Worm (Caenorhabditis elegans) whole organism, L4 larva: ENCODE measurements around the gene C06E1.9.
A peak's percentile ranks its signal among the peaks of the same experiment; 100 is the strongest.

Source experiments
- F37D6.2 ChIP-seq: sonication (generic microtip); optimal IDR thresholded peaks from 2 replicates; lab custom pipeline; 2016; ENCODE audit warnings: mild to moderate bottlenecking, missing genetic modification characterization, missing compliant biosample characterization
- F49E8.2 ChIP-seq: sonication (generic microtip); optimal IDR thresholded peaks from 2 replicates; lab custom pipeline; 2016; ENCODE audit warnings: missing compliant biosample characterization, mild to moderate bottlenecking, missing genetic modification characterization, borderline replicate concordance
- T20F7.1 ChIP-seq: fragments of 200-800 bp; sonication (Bioruptor generic); optimal IDR thresholded peaks from 2 replicates; lab custom pipeline; 2018; ENCODE audit warnings: mild to moderate bottlenecking, missing genetic modification characterization, missing compliant biosample characterization
- Y75B8A.6 ChIP-seq: fragments of 200-800 bp; sonication (Bioruptor generic); IDR thresholded peaks from 2 replicates; pipeline ENCODE4 v1.3.6; 2022; ENCODE audit warnings: missing genetic modification reagents, missing genetic modification characterization, missing compliant biosample characterization
- aha-1 ChIP-seq: fragments of 150-350 bp; peaks from one replicate; lab custom pipeline; 2014; ENCODE audit warnings: missing biosample characterization, missing genetic modification characterization
- arid-1 ChIP-seq: fragments of 200-800 bp; sonication (Bioruptor generic); conservative IDR thresholded peaks from 2 replicates; pipeline ENCODE4 v1.3.6; 2022; ENCODE audit warnings: missing genetic modification reagents, missing genetic modification characterization, missing compliant biosample characterization
- ceh-20 ChIP-seq: fragments of 200-800 bp; sonication (Bioruptor generic); IDR thresholded peaks from 2 replicates; pipeline ENCODE4 v1.3.6; 2022; ENCODE audit warnings: missing genetic modification reagents, missing genetic modification characterization, missing compliant biosample characterization
- ceh-28 ChIP-seq: fragments of 150-350 bp; optimal IDR thresholded peaks from 2 replicates; lab custom pipeline; 2014; ENCODE audit warnings: missing biosample characterization, missing genetic modification reagents, missing genetic modification characterization
- ctbp-1 ChIP-seq: fragments of 200-800 bp; sonication (Bioruptor generic); IDR thresholded peaks from 2 replicates; pipeline ENCODE4 v1.3.6; 2022; ENCODE audit warnings: missing genetic modification reagents, missing genetic modification characterization, missing compliant biosample characterization
- daf-16 ChIP-seq, 3 experiments: sonication (generic microtip); optimal IDR thresholded peaks; 2 replicates each; lab custom pipeline; 2016 to 2017; ENCODE audit warnings: missing genetic modification characterization in 3 of 3, missing genetic modification reagents in 3 of 3, mild to moderate bottlenecking in 2 of 3, missing compliant biosample characterization in 2 of 3, missing biosample characterization in 1 of 3, moderate library complexity in 1 of 3
- duxl-1 ChIP-seq: sonication (generic microtip); optimal IDR thresholded peaks from 2 replicates; lab custom pipeline; 2016; ENCODE audit warnings: mild to moderate bottlenecking, missing genetic modification characterization, moderate library complexity, missing compliant biosample characterization; ENCODE audit not compliant: poor library complexity
- dve-1 ChIP-seq: sonication (generic microtip); optimal IDR thresholded peaks from 2 replicates; lab custom pipeline; 2017; ENCODE audit warnings: antibody characterized with exemption, mild to moderate bottlenecking, missing genetic modification characterization, missing compliant biosample characterization; ENCODE audit not compliant: insufficient read depth
- hif-1 ChIP-seq, 2 experiments: sonication (generic microtip); optimal IDR thresholded peaks; 2 replicates each; lab custom pipeline; 2016 to 2017; ENCODE audit warnings: missing compliant biosample characterization in 2 of 2, missing genetic modification characterization in 2 of 2, missing genetic modification reagents in 2 of 2, missing genotype in 2 of 2, mild to moderate bottlenecking in 1 of 2
- hlh-30 ChIP-seq: sonication (generic microtip); optimal IDR thresholded peaks from 2 replicates; lab custom pipeline; 2017; ENCODE audit warnings: antibody characterized with exemption, mild to moderate bottlenecking, missing genetic modification characterization, missing compliant biosample characterization; ENCODE audit not compliant: insufficient read depth
- hmg-1.1 ChIP-seq: fragments of 200-800 bp; sonication (Bioruptor generic); IDR thresholded peaks from 2 replicates; pipeline ENCODE4 v1.3.6; 2022; ENCODE audit warnings: missing genetic modification reagents, missing genetic modification characterization, missing compliant biosample characterization
- jun-1 ChIP-seq: fragments of 150-350 bp; optimal IDR thresholded peaks from 2 replicates; lab custom pipeline; 2014; ENCODE audit warnings: missing biosample characterization, missing genetic modification reagents, missing genetic modification characterization
- lin-13 ChIP-seq: fragments of 150-350 bp; optimal IDR thresholded peaks from 2 replicates; lab custom pipeline; 2014; ENCODE audit warnings: missing biosample characterization, missing genetic modification reagents, missing genetic modification characterization
- lin-39 ChIP-seq: fragments of 150-350 bp; optimal IDR thresholded peaks from 2 replicates; lab custom pipeline; 2014; ENCODE audit warnings: missing biosample characterization, missing genetic modification reagents, missing genetic modification characterization
- lir-3 ChIP-seq: sonication (generic microtip); optimal IDR thresholded peaks from 2 replicates; lab custom pipeline; 2016; ENCODE audit warnings: mild to moderate bottlenecking, missing genetic modification characterization, missing compliant biosample characterization
- lsy-2 ChIP-seq, 2 experiments: fragments of 150-350 bp in 1 of 2; sonication (generic microtip) in 1 of 2; optimal IDR thresholded peaks; 2 replicates each; lab custom pipeline; 2014 to 2017; ENCODE audit warnings: missing biosample characterization in 2 of 2, missing genetic modification characterization in 2 of 2
- madf-9 ChIP-seq: fragments of 200-800 bp; sonication (Bioruptor generic); conservative IDR thresholded peaks from 2 replicates; pipeline ENCODE4 v1.3.6; 2022; ENCODE audit warnings: missing genetic modification reagents, missing genetic modification characterization, missing compliant biosample characterization
- mdl-1 ChIP-seq, 2 experiments: fragments of 150-350 bp in 1 of 2; sonication (generic microtip) in 1 of 2; optimal IDR thresholded peaks; 2 replicates each; lab custom pipeline; 2014 to 2017; ENCODE audit warnings: missing biosample characterization in 2 of 2, missing genetic modification characterization in 2 of 2
- mep-1 ChIP-seq: fragments of 150-350 bp; sonication (generic microtip); optimal IDR thresholded peaks from 3 replicates; lab custom pipeline; 2014; ENCODE audit warnings: missing biosample characterization, missing genetic modification characterization
- mxl-3 ChIP-seq: fragments of 200-800 bp; sonication (Bioruptor generic); optimal IDR thresholded peaks from 2 replicates; lab custom pipeline; 2018; ENCODE audit warnings: mild to moderate bottlenecking, missing genetic modification characterization, missing compliant biosample characterization
- nhr-10 ChIP-seq: fragments of 150-350 bp; optimal IDR thresholded peaks from 2 replicates; lab custom pipeline; 2014; ENCODE audit warnings: missing biosample characterization, missing genetic modification characterization
- nhr-102 ChIP-seq: sonication (generic microtip); optimal IDR thresholded peaks from 2 replicates; lab custom pipeline; 2016; ENCODE audit warnings: mild to moderate bottlenecking, missing genetic modification characterization, moderate library complexity, missing compliant biosample characterization
- nhr-76 ChIP-seq: fragments of 150-350 bp; optimal IDR thresholded peaks from 2 replicates; lab custom pipeline; 2014; ENCODE audit warnings: missing biosample characterization, missing genetic modification characterization
- nhr-77 ChIP-seq: fragments of 150-350 bp; optimal IDR thresholded peaks from 2 replicates; lab custom pipeline; 2014; ENCODE audit warnings: missing biosample characterization, missing genetic modification characterization
- pha-4 ChIP-seq, 2 experiments: fragments of 150-350 bp in 1 of 2; fragments of 200-800 bp in 1 of 2; sonication (Bioruptor generic) in 1 of 2; IDR thresholded peaks in 1 of 2; optimal IDR thresholded peaks in 1 of 2; 2 replicates each; pipeline versions ENCODE4 v1.3.6 to Lab custom; 2014 to 2022; ENCODE audit warnings: missing genetic modification characterization in 2 of 2, missing genetic modification reagents in 2 of 2, missing biosample characterization in 1 of 2, missing compliant biosample characterization in 1 of 2
- rbr-2 ChIP-seq: sonication (generic microtip); optimal IDR thresholded peaks from 2 replicates; lab custom pipeline; 2016; ENCODE audit warnings: missing genotype, missing genetic modification characterization, missing compliant biosample characterization
- skn-1 ChIP-seq: fragments of 150-350 bp; optimal IDR thresholded peaks from 2 replicates; lab custom pipeline; 2014; ENCODE audit warnings: missing biosample characterization, missing genetic modification characterization
- tag-97 ChIP-seq: fragments of 200-800 bp; sonication (Bioruptor generic); IDR thresholded peaks from 2 replicates; pipeline ENCODE4 v1.3.6; 2022; ENCODE audit warnings: missing genetic modification characterization, missing compliant biosample characterization
- tra-1 ChIP-seq: fragments of 200-800 bp; sonication (Bioruptor generic); IDR thresholded peaks from 2 replicates; pipeline ENCODE4 v1.3.6; 2022; ENCODE audit warnings: missing genetic modification reagents, missing genetic modification characterization, missing compliant biosample characterization
- unc-62 ChIP-seq, 3 experiments: fragments of 150-350 bp in 1 of 3; sonication (generic microtip); optimal IDR thresholded peaks in 2 of 3; peaks in 1 of 3; 1 replicate in 1 of 3; 2 replicates in 2 of 3; lab custom pipeline; 2014 to 2017; ENCODE audit warnings: missing biosample characterization in 3 of 3, missing genetic modification characterization in 3 of 3, missing genetic modification reagents in 3 of 3, missing genotype in 1 of 3
- vab-7 ChIP-seq: fragments of 200-800 bp; sonication (Bioruptor generic); IDR thresholded peaks from 2 replicates; pipeline ENCODE4 v1.3.6; 2022; ENCODE audit warnings: missing genetic modification reagents, missing genetic modification characterization, missing compliant biosample characterization
- zip-2 ChIP-seq: fragments of 150-350 bp; optimal IDR thresholded peaks from 2 replicates; lab custom pipeline; 2014; ENCODE audit warnings: missing biosample characterization, missing genetic modification characterization
- ztf-7 ChIP-seq: fragments of 150-350 bp; optimal IDR thresholded peaks from 2 replicates; lab custom pipeline; 2014; ENCODE audit warnings: missing biosample characterization, missing genetic modification characterization

The C06E1.9 gene

DNA sequence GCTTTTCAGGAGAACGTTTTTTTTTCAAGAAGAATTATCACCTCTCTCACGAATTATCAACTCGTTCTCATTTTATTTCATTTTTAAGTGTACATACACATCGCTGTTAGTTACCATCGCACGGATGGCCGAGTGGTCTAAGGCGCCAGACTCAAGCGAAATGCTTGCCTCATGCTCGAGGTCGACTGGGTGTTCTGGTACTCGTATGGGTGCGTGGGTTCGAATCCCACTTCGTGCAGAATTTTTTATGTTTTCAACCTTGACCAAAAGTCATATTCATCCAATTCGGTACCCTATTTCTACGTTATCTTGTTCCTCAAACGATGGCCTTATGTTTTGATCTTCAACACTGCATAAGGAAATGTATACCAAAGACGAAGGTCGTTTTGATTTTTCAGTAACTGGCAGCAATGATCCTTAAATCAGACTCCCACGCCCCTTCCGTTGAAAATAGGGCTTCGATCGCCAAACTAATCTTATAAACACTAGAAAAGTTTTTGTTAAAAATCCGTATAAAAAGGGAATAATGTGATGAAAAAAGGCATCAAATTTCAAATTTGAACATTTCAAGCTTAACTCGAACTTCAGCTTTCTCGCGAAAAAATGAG, 29.7 kb upstream of the C06E1.9 start, which contains the start of gene fip-1 (continued):
- TF ChIP-seq ctbp-1 (0 out of 2 replicates have a peak, but pooled peaks have one; percentile 39), duxl-1 (tag; lab: Kevin White, UChicago) (peak; percentile 66), daf-16 (GFP tag; optimal IDR thresholded peaks at IDR 0.05; lab: Kevin White, UChicago) (peak in 1 of 2 experiments; percentile 77), daf-16 (tag; optimal IDR thresholded peaks at IDR 0.05; lab: Kevin White, UChicago) (peak; percentile 57), madf-9 (GFP tag; lab: Robert Waterston, UW) (0 out of 2 replicates have a peak, but pooled peaks have one; percentile 57), dve-1 (peak; percentile 37), Y75B8A.6 (GFP tag; lab: Robert Waterston, UW) (no peak), jun-1 (tag; lab: Kevin White, UChicago) (no peak), mdl-1 (tag; optimal IDR thresholded peaks at IDR 0.05; lab: Kevin White, UChicago) (no peak), mep-1 (tag; lab: Kevin White, UChicago) (peak; percentile 21), nhr-102 (tag; lab: Kevin White, UChicago) (peak; percentile 26), arid-1 (GFP tag; lab: Robert Waterston, UW) (peak; percentile 72), ztf-7 (no peak), lin-13 (GFP tag; lab: Kevin White, UChicago) (peak; percentile 16), vab-7 (GFP tag; lab: Robert Waterston, UW) (peak; percentile 81), zip-2 (tag; lab: Kevin White, UChicago) (no peak), hmg-1.1 (peak; percentile 41), mxl-3 (no peak), pha-4 (GFP tag; IDR thresholded peaks at IDR 0.05; lab: Robert Waterston, UW) (peak; percentile 80), pha-4 (tag; optimal IDR thresholded peaks at IDR 0.05; lab: Kevin White, UChicago) (no peak), nhr-77 (tag; lab: Kevin White, UChicago) (no peak), tra-1 (GFP tag; lab: Robert Waterston, UW) (peak; percentile 70; the same call in 1 of the 2 replicates)

DNA sequence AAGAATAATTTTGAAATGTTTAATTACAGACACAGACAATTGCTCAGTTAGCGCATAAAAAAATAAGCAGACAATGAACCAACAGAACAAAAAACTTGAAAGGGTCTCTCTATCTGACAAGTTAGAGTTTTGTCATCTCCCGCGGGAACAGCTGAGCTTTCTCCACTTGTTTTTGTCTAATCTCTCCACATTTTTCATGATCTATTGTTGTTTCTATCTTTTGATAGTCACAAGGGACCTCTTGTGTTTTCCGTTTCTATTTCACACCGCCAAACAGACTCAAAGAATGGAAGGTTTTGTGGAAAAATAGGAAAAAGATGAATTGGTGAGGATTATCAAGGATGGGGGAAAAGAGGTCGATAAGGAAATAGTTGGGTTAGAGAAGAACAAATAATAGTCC, 27.2 kb upstream of the C06E1.9 start:
- TF ChIP-seq lir-3 (tag; lab: Kevin White, UChicago) (no peak), ceh-28 (tag; lab: Kevin White, UChicago) (no peak), hmg-1.1 (0 out of 2 replicates have a peak, but pooled peaks have one; percentile 10), skn-1 (no peak), ceh-20 (GFP tag; lab: Robert Waterston, UW) (0 out of 2 replicates have a peak, but pooled peaks have one; percentile 36), rbr-2 (peak; percentile 5), mep-1 (tag; lab: Kevin White, UChicago) (peak; percentile 27), nhr-76 (tag; lab: Kevin White, UChicago) (no peak), T20F7.1 (GFP tag; lab: Kevin White, UChicago) (no peak), tag-97 (GFP tag; lab: Robert Waterston, UW) (no peak), unc-62 (GFP tag; optimal IDR thresholded peaks at IDR 0.05 in 1 of 2; lab: Kevin White, UChicago) (peak in 1 of 2 experiments; percentile 94), unc-62 (tag; optimal IDR thresholded peaks at IDR 0.05; lab: Kevin White, UChicago) (no peak), lin-39 (tag; lab: Kevin White, UChicago) (peak; percentile 11), nhr-10 (tag; lab: Kevin White, UChicago) (no peak), hif-1 (tag; optimal IDR thresholded peaks at IDR 0.05; lab: Kevin White, UChicago) (no peak), F49E8.2 (tag; lab: Kevin White, UChicago) (no peak), madf-9 (GFP tag; lab: Robert Waterston, UW) (no peak), F37D6.2 (tag; lab: Kevin White, UChicago) (no peak), lsy-2 (tag; optimal IDR thresholded peaks at IDR 0.05; lab: Kevin White, UChicago) (peak in 1 of 2 experiments; percentile 44), daf-16 (GFP tag; optimal IDR thresholded peaks at IDR 0.05; lab: Kevin White, UChicago) (peak in 1 of 2 experiments; percentile 30), daf-16 (tag; optimal IDR thresholded peaks at IDR 0.05; lab: Kevin White, UChicago) (no peak), hlh-30 (tag; lab: Kevin White, UChicago) (peak; percentile 32), aha-1 (tag; lab: Kevin White, UChicago) (no peak)
